Fruit fly (Drosophila melanogaster): ENCODE measurements around the gene Nlg3.

Gene Nlg3

dm6 chr3R:7591189-7591588 is 48.0 kb downstream of the Nlg3 start (continued):
- peak; percentile 45 for TF ChIP-seq CG9817 (tag; optimal IDR thresholded peaks at IDR 0.05)
- TF ChIP-seq CG10979 (tag; optimal IDR thresholded peaks at IDR 0.05): no peak
- 0 out of 2 replicates have a peak, but pooled peaks have one; percentile 31 for TF ChIP-seq E2f1 (GFP tag; IDR thresholded peaks at IDR 0.05)
- 0 out of 2 replicates have a peak, but pooled peaks have one; percentile 31 for TF ChIP-seq Awh (GFP tag; IDR thresholded peaks at IDR 0.05)
- no peak for TF ChIP-seq Side (GFP tag; optimal IDR thresholded peaks at IDR 0.05)
- peak; percentile 0 for TF ChIP-seq CG12769 (tag; optimal IDR thresholded peaks at IDR 0.05)
- TF ChIP-seq az2 (GFP tag; optimal IDR thresholded peaks at IDR 0.05): peak; percentile 9
- no peak for TF ChIP-seq CG14014 (GFP tag; IDR thresholded peaks at IDR 0.05)
- no peak for TF ChIP-seq pnt (GFP tag; optimal IDR thresholded peaks at IDR 0.05)
- TF ChIP-seq Lpt (GFP tag; optimal IDR thresholded peaks at IDR 0.05): no peak
- TF ChIP-seq seq (GFP tag; IDR thresholded peaks at IDR 0.05): no peak
- no peak for TF ChIP-seq hbn (GFP tag; IDR thresholded peaks at IDR 0.05; ENCODE audit: partially characterized antibody)
- no peak for TF ChIP-seq mirr (GFP tag; optimal IDR thresholded peaks at IDR 0.05)
- TF ChIP-seq chif (GFP tag; optimal IDR thresholded peaks at IDR 0.05): no peak
- no peak for TF ChIP-seq PHDP (tag; optimal IDR thresholded peaks at IDR 0.05)
- no peak for TF ChIP-seq E2f2 (GFP tag; IDR thresholded peaks at IDR 0.05)

- TF ChIP-seq Ets97D (GFP tag; optimal IDR thresholded peaks at IDR 0.05) (no peak), Fer1 (GFP tag; optimal IDR thresholded peaks at IDR 0.05) (no peak), tap (tag; optimal IDR thresholded peaks at IDR 0.05) (no peak), CG2129 (GFP tag; IDR thresholded peaks at IDR 0.05; ENCODE audit: partially characterized antibody) (no peak), az2 (GFP tag; optimal IDR thresholded peaks at IDR 0.05) (no peak), gro (GFP tag; optimal IDR thresholded peaks at IDR 0.05) (no peak), Ada2b (GFP tag; IDR thresholded peaks at IDR 0.05) (no peak), NC2α (GFP tag; optimal IDR thresholded peaks at IDR 0.05) (no peak), pho (GFP tag; optimal IDR thresholded peaks at IDR 0.05) (no peak), klu (GFP tag; IDR thresholded peaks at IDR 0.05) (0 out of 2 replicates have a peak, but pooled peaks have one; percentile 9), CG7271 (tag; optimal IDR thresholded peaks at IDR 0.05) (no peak), Dfd (GFP tag; optimal IDR thresholded peaks at IDR 0.05) (peak in 1 of 2 experiments; percentile 4), run (tag; optimal IDR thresholded peaks at IDR 0.05) (no peak), Hsf (GFP tag; optimal IDR thresholded peaks at IDR 0.05) (no peak), Ets65A (GFP tag) (peak; percentile 36), CG6175 (GFP tag; IDR thresholded peaks at IDR 0.05) (no peak), esg (GFP tag; conservative IDR thresholded peaks at IDR 0.05) (no peak), CG18599 (GFP tag; optimal IDR thresholded peaks at IDR 0.05) (no peak), CG6654 (GFP tag; optimal IDR thresholded peaks at IDR 0.05) (no peak), zfh1 (GFP tag; IDR thresholded peaks at IDR 0.05) (no peak), CG2678 (tag; optimal IDR thresholded peaks at IDR 0.05) (no peak), pzg (GFP tag; optimal IDR thresholded peaks at IDR 0.05) (no peak), nmo (GFP tag; optimal IDR thresholded peaks at IDR 0.05) (no peak), MBD-R2 (GFP tag; IDR thresholded peaks at IDR 0.05) (no peak), CG13123 (GFP tag; optimal IDR thresholded peaks at IDR 0.05) (no peak), CG15269 (tag; optimal IDR thresholded peaks at IDR 0.05) (no peak)
Measured at dm6 chr3R:7572237-7572636, 67.0 kb downstream of the Nlg3 start.

dm6 chr3R:7551708-7552107 is 87.5 kb downstream of the Nlg3 start, which contains the start of gene CG45545:
Gene CG45545 (plus strand): TSS chr3R:7552008.
- TF ChIP-seq Ets65A (GFP tag) (peak; percentile 7), vnd (GFP tag; IDR thresholded peaks at IDR 0.05; ENCODE audit: partially characterized antibody) (0 out of 3 replicates have a peak, but pooled peaks have one; percentile 25), slou (GFP tag; optimal IDR thresholded peaks at IDR 0.05) (no peak)

Data from whole organism, embryonic.